Fruit fly (Drosophila melanogaster): ENCODE results near the gene ninaA.

- no peak for TF ChIP-seq CG2875 (GFP tag; optimal IDR thresholded peaks at IDR 0.05)
- TF ChIP-seq CG8478 (optimal IDR thresholded peaks at IDR 0.05) = no peak
- no peak for TF ChIP-seq CG34376 (GFP tag; optimal IDR thresholded peaks at IDR 0.05)
- no peak for TF ChIP-seq fru (optimal IDR thresholded peaks at IDR 0.05)
- no peak for TF ChIP-seq CG6272 (GFP tag; IDR thresholded peaks at IDR 0.05)
- TF ChIP-seq CG14710 (tag; optimal IDR thresholded peaks at IDR 0.05) = no peak
- TF ChIP-seq CG12236 (GFP tag; optimal IDR thresholded peaks at IDR 0.05) = no peak
- TF ChIP-seq CG15011 (GFP tag; optimal IDR thresholded peaks at IDR 0.05) = no peak
- no peak for TF ChIP-seq dmrt11E (tag; optimal IDR thresholded peaks at IDR 0.05)
- TF ChIP-seq stwl (tag; optimal IDR thresholded peaks at IDR 0.05) = no peak
- no peak for TF ChIP-seq CG9215 (GFP tag; IDR thresholded peaks at IDR 0.05)
Observed at dm6 chr2L:873724-874504, 3.2 kb upstream of the ninaA start.

Measured in whole organism, embryonic.